Worm (Caenorhabditis elegans) whole organism, L1 larva: ENCODE measurements around the gene cdc-50.B.

Source experiments
- snu-23 ChIP-seq: sonication (generic microtip); optimal IDR thresholded peaks from 2 replicates; lab custom pipeline; 2016; ENCODE audit warnings: missing genetic modification characterization, missing compliant biosample characterization
- ztf-11 ChIP-seq, 2 experiments: sonication (generic microtip); optimal IDR thresholded peaks; 2 replicates each; lab custom pipeline; 2016 to 2017; ENCODE audit warnings: missing genetic modification characterization in 2 of 2, missing biosample characterization in 1 of 2, missing compliant biosample characterization in 1 of 2

DNA sequence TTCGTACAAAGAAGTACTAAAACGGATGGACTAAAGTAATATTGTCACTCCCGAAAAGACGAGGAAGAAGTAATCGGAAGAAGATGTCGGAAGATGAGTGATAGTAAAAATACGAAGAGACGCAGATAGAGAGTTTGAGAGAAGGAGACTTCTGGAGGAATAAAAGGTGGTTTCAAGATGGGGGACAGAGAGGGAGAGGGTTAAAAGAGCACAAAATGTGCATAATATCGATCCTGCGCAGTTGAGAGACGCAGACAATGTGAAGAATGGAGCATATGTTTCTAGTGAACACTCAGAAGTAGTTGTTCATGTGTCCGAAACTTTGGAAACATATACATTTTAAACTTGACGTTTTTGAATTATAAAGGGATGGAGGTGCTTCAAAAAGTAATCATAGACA is 2.2 kb upstream of the cdc-50.B start:
- TF ChIP-seq ztf-11 (tag; optimal IDR thresholded peaks at IDR 0.05; lab: Kevin White, UChicago) (no peak), snu-23 (GFP tag; lab: Kevin White, UChicago) (no peak)
